Worm (Caenorhabditis elegans): ENCODE results near the gene rps-14.

ce11 chrIII:7158709-7159108, 20.7 kb downstream of the rps-14 start, which contains the start of gene nuo-4:
- TF ChIP-seq pag-3 (tag; optimal IDR thresholded peaks at IDR 0.05; ENCODE audit: borderline replicate concordance) (no peak), unc-55 (GFP tag; optimal IDR thresholded peaks at IDR 0.05) (no peak), pha-4 (tag; optimal IDR thresholded peaks at IDR 0.05) (no peak), sox-2 (GFP tag; IDR thresholded peaks at IDR 0.05) (no peak), K02D7.2 (tag; optimal IDR thresholded peaks at IDR 0.05) (no peak), odd-2 (tag; optimal IDR thresholded peaks at IDR 0.05) (no peak), unc-86 (tag; optimal IDR thresholded peaks at IDR 0.05) (no peak), F13H6.1 (tag; optimal IDR thresholded peaks at IDR 0.05) (no peak), hlh-30 (tag; optimal IDR thresholded peaks at IDR 0.05; ENCODE audit: insufficient read depth) (no peak), dmd-4 (tag; optimal IDR thresholded peaks at IDR 0.05; ENCODE audit: borderline replicate concordance) (no peak), fkh-10 (GFP tag; optimal IDR thresholded peaks at IDR 0.05) (no peak), ahr-1 (tag; optimal IDR thresholded peaks at IDR 0.05) (no peak), eyg-1 (tag; optimal IDR thresholded peaks at IDR 0.05) (no peak)
